Fruit fly (Drosophila melanogaster) S2 (cell line): Measurements from ENCODE around the gene Cpr78Cb.

ENCODE experiments used
- CG8478 ChIP-seq: fragments of >200 bp; optimal IDR thresholded peaks from 2 replicates; lab custom pipeline; 2018
- CTCF ChIP-seq, 2 experiments: fragments of >200 bp; optimal IDR thresholded peaks; 2 replicates each; lab custom pipeline; 2018

DNA sequence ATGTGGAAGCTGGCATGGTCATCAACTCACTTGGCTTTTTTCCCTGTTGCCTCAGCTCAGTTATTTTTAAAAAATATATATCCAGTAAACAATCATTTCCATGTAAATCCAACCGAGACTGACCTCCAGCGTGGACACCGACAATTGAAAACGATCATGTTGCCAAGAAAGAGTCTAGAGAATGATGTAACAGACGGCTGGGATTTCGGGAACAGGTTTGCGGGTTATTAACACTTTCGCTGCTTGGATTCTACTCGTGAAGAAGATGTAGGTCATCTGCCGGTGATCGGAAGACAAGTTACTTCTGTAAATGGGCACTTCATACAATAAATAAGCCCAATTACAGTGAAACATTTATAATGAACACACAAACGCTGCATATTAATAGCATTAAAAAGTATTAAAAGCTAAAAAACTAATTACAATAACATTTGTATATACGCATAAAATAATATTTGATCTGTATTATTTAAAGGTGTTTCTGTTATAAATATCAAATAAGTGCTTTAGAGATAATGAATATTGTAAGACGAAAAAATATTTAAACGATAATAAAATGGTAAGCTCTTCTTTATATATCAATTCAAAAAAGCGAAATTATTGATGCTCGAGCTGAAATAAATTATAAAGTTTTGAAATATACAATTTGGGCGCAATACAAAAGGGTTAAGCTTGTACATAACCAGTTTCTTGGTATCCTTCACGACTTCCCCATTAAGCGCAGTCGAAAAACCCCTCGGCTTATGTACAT lies 7.6 kb downstream of the Cpr78Cb start:
- TF ChIP-seq CG8478 (no peak), CTCF (optimal IDR thresholded peaks at IDR 0.05; lab: Kevin White, UChicago) (no peak)
